Fruit fly (Drosophila melanogaster): ENCODE results near the gene vanin-like.
A peak's percentile ranks its signal among the peaks of the same experiment; 100 is the strongest.

Gene vanin-like

DNA sequence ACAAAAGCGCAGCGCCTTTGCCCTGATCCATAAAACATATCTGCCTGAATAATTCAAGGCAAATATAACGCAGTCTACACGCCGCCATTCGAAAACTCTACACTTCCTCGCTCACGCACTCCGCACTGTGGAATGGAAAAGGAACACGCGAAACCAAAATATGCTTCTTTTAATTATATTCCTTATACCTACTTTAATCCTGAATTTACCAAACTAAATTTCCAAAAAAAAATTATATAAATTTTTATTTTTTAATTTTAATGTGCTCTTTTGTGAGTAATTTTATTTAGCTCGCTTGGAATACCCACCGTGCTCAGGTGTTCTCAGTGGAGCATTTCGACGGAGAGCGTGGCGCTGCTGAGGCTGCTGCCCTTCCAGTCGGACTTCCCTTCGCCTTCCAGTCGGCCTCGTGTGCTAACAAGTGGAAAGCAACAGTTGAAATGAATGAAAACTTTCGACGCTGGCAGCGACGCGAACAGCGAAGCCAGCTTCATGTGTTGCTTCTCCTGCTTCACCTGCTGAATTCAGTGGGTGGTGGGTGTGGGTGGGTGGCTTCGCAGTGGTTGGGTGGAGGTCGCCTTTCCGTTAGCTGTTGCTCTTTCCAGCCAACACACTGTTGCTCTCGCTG lies 9.1 kb downstream of the vanin-like start (continued):
- TF ChIP-seq cato (GFP tag; optimal IDR thresholded peaks at IDR 0.05; ENCODE audit: borderline replicate concordance) (peak; percentile 8), grau (tag; optimal IDR thresholded peaks at IDR 0.05) (peak; percentile 80), Lpt (GFP tag; optimal IDR thresholded peaks at IDR 0.05) (no peak), CG12942 (GFP tag; optimal IDR thresholded peaks at IDR 0.05) (peak; percentile 46), CG16815 (GFP tag; optimal IDR thresholded peaks at IDR 0.05) (peak; percentile 36), Hr3 (GFP tag; optimal IDR thresholded peaks at IDR 0.05) (peak; percentile 75), CG18599 (GFP tag; optimal IDR thresholded peaks at IDR 0.05) (peak; percentile 95), gsb (GFP tag; IDR thresholded peaks at IDR 0.05) (peak; percentile 72), CG11398 (GFP tag; optimal IDR thresholded peaks at IDR 0.05) (no peak), Tbp (GFP tag; optimal IDR thresholded peaks at IDR 0.05) (no peak), Oli (tag; optimal IDR thresholded peaks at IDR 0.05) (peak; percentile 82), Med (GFP tag) (peak; percentile 84), hbn (GFP tag; IDR thresholded peaks at IDR 0.05; ENCODE audit: partially characterized antibody) (no peak), CG34376 (GFP tag; optimal IDR thresholded peaks at IDR 0.05) (peak; percentile 21), bab2 (GFP tag; optimal IDR thresholded peaks at IDR 0.05) (peak; percentile 30), grn (GFP tag; optimal IDR thresholded peaks at IDR 0.05) (no peak), CG17912 (GFP tag; optimal IDR thresholded peaks at IDR 0.05) (no peak), dimm (GFP tag; IDR thresholded peaks at IDR 0.05) (peak; percentile 69; the same call in 1 of the 2 replicates), Hr51 (GFP tag; optimal IDR thresholded peaks at IDR 0.05) (peak; percentile 36 to 89), inv (GFP tag; IDR thresholded peaks at IDR 0.05; ENCODE audit: partially characterized antibody) (no peak), CG13296 (GFP tag; optimal IDR thresholded peaks at IDR 0.05) (peak; percentile 83), Fer2 (tag; optimal IDR thresholded peaks at IDR 0.05) (peak; percentile 68), slp2 (GFP tag; optimal IDR thresholded peaks at IDR 0.05) (no peak), ap (GFP tag; IDR thresholded peaks at IDR 0.05) (peak; percentile 63), CG8359 (GFP tag; optimal IDR thresholded peaks at IDR 0.05; ENCODE audit: borderline replicate concordance) (peak; percentile 17), Abd-B (GFP tag; optimal IDR thresholded peaks at IDR 0.05) (peak; percentile 54), BtbVII (GFP tag; optimal IDR thresholded peaks at IDR 0.05) (peak; percentile 81), pfk (GFP tag; optimal IDR thresholded peaks at IDR 0.05) (no peak), CG13775 (GFP tag; optimal IDR thresholded peaks at IDR 0.05) (peak; percentile 67), CG1603 (tag; optimal IDR thresholded peaks at IDR 0.05) (no peak), Ada2b (GFP tag; IDR thresholded peaks at IDR 0.05) (peak; percentile 83), CG33213 (GFP tag; optimal IDR thresholded peaks at IDR 0.05) (no peak), HmgZ (tag; optimal IDR thresholded peaks at IDR 0.05) (peak; percentile 50), corto (GFP tag; optimal IDR thresholded peaks at IDR 0.05) (no peak), Hr39 (optimal IDR thresholded peaks at IDR 0.05) (no peak), CG4820 (GFP tag; optimal IDR thresholded peaks at IDR 0.05) (peak; percentile 43), Ssrp (tag; optimal IDR thresholded peaks at IDR 0.05) (peak; percentile 85), CG13123 (GFP tag; optimal IDR thresholded peaks at IDR 0.05) (peak; percentile 25), rib (GFP tag; IDR thresholded peaks at IDR 0.05) (peak; percentile 73; the same call in 1 of the 2 replicates), CG8290 (GFP tag; optimal IDR thresholded peaks at IDR 0.05) (no peak), CG8290 (tag; optimal IDR thresholded peaks at IDR 0.05) (no peak), PHDP (tag; optimal IDR thresholded peaks at IDR 0.05) (peak; percentile 88), aop (GFP tag; IDR thresholded peaks at IDR 0.05) (no peak), CG18476 (GFP tag; optimal IDR thresholded peaks at IDR 0.05) (peak; percentile 55), CG4404 (GFP tag; IDR thresholded peaks at IDR 0.05) (peak; percentile 73), CG10366 (GFP tag; IDR thresholded peaks at IDR 0.05) (peak; percentile 90), jing (GFP tag; optimal IDR thresholded peaks at IDR 0.05) (peak; percentile 25), Kr (GFP tag; optimal IDR thresholded peaks at IDR 0.05) (no peak), unc-4 (GFP tag; IDR thresholded peaks at IDR 0.05; ENCODE audit: partially characterized antibody) (no peak), CG12299 (tag; optimal IDR thresholded peaks at IDR 0.05) (peak; percentile 83)
